Worm (Caenorhabditis elegans): ENCODE data around the gene Y46H3A.5.

DNA sequence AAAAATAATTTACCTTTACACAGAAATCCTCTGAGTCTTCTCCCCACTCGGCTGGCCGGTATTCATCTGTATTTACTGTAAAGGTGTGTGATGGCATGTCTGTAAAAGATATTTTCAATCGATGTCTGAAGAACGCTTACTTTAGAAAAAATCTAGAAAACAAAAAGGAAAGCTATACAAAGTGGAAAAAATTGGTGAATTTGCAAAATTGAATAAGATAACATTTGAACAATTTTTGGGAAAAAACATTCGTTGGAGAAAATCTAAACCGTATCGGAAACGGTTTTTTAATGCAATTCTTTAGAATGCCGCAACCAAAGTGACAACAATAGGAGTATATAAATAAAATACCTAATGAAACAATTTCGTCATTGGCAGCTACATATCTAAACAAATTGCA lies 32.8 kb downstream of the Y46H3A.5 start, which contains the start of gene F36H9.5:
- TF ChIP-seq alr-1 (tag; optimal IDR thresholded peaks at IDR 0.05) (no peak), snpc-4 (tag; optimal IDR thresholded peaks at IDR 0.05) (no peak), ceh-16 (tag; optimal IDR thresholded peaks at IDR 0.05) (no peak), skn-1 (tag; optimal IDR thresholded peaks at IDR 0.05) (no peak), ama-1 (optimal IDR thresholded peaks at IDR 0.05) (no peak), lin-13 (GFP tag; optimal IDR thresholded peaks at IDR 0.05) (no peak), nhr-12 (tag; optimal IDR thresholded peaks at IDR 0.05) (no peak), mab-5 (tag; optimal IDR thresholded peaks at IDR 0.05) (no peak)
